Worm (Caenorhabditis elegans): ENCODE data around the gene ndab-2.

DNA sequence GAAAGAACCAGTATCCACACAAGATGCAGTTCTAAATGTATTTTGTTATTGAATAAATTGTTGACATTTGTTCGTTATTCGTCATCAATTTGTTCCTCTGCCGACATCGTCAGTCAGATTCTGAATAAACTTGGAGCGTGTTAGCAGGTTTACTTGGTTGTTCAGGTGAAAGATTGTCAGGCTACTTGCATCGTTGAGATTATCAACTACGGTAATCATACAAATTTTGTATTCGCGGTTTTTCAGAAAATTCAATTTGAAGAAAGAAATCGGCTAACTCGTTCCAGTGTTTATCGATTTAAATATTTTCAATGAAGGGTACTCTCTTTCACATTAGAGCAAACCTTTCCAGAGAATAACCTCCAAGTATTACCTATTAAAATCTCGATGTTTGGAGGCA is 29.2 kb downstream of the ndab-2 start, which contains the start of gene R151.2:
- TF ChIP-seq sox-4 (tag; optimal IDR thresholded peaks at IDR 0.05) (no peak), alr-1 (tag; optimal IDR thresholded peaks at IDR 0.05; ENCODE audit: borderline replicate concordance) (no peak), zag-1 (tag; optimal IDR thresholded peaks at IDR 0.05) (no peak), nhr-28 (tag; optimal IDR thresholded peaks at IDR 0.05) (no peak), fkh-10 (GFP tag; optimal IDR thresholded peaks at IDR 0.05) (no peak), nhr-90 (tag; optimal IDR thresholded peaks at IDR 0.05; ENCODE audit: poor library complexity) (no peak), pqm-1 (tag; optimal IDR thresholded peaks at IDR 0.05) (no peak), blmp-1 (tag; optimal IDR thresholded peaks at IDR 0.05) (no peak), Y116A8C.19 (tag; optimal IDR thresholded peaks at IDR 0.05; ENCODE audit: borderline replicate concordance) (no peak), lin-15B (tag; optimal IDR thresholded peaks at IDR 0.05) (no peak), C16A3.4 (tag; optimal IDR thresholded peaks at IDR 0.05) (no peak)

Measured in whole organism, L1 larva.